ENCODE assay signal across 1 fruit fly cellular context in genomic region chr2L:18906615-18907014, dm6.
TF ChIP-seq lines count a peak whose summit lies in the region.

No protein-coding gene starts in this region.

TF ChIP-seq in whole organism, embryonic, 481 proteins besides CTCF, POLR2A, EP300 and RAD21 (continued from another document):
- TF ChIP-seq corto (GFP tag; optimal IDR thresholded peaks at IDR 0.05; lab: Kevin White, UChicago) (no peak), CG5180 (GFP tag; optimal IDR thresholded peaks at IDR 0.05; lab: Kevin White, UChicago) (no peak), Med (GFP tag; lab: Kevin White, UChicago) (peak; percentile 55), CG6765 (GFP tag; optimal IDR thresholded peaks at IDR 0.05; lab: Kevin White, UChicago) (no peak), unc-4 (GFP tag; IDR thresholded peaks at IDR 0.05; lab: Robert Waterston, UW; ENCODE audit: partially characterized antibody) (no peak), CG12744 (GFP tag; optimal IDR thresholded peaks at IDR 0.05; lab: Kevin White, UChicago) (no peak), CG33213 (GFP tag; optimal IDR thresholded peaks at IDR 0.05; lab: Kevin White, UChicago) (no peak), B-H2 (GFP tag; optimal IDR thresholded peaks at IDR 0.05; lab: Kevin White, UChicago) (no peak), row (GFP tag; IDR thresholded peaks at IDR 0.05; lab: Robert Waterston, UW) (no peak), CG2116 (GFP tag; optimal IDR thresholded peaks at IDR 0.05; lab: Kevin White, UChicago) (no peak), Bdp1 (GFP tag; optimal IDR thresholded peaks at IDR 0.05; lab: Kevin White, UChicago) (no peak), CG8290 (GFP tag; optimal IDR thresholded peaks at IDR 0.05; lab: Kevin White, UChicago) (peak; percentile 22), CG8290 (tag; optimal IDR thresholded peaks at IDR 0.05; lab: Kevin White, UChicago) (no peak), CG42726 (GFP tag; IDR thresholded peaks at IDR 0.05; lab: Robert Waterston, UW; ENCODE audit: partially characterized antibody) (no peak), peb (GFP tag; IDR thresholded peaks at IDR 0.05; lab: Robert Waterston, UW) (peak; percentile 37; the same call in 1 of the 2 replicates), Elba2 (GFP tag; optimal IDR thresholded peaks at IDR 0.05; lab: Kevin White, UChicago) (no peak), CG2712 (tag; optimal IDR thresholded peaks at IDR 0.05; lab: Kevin White, UChicago) (peak; percentile 83), ssp (GFP tag; IDR thresholded peaks at IDR 0.05; lab: Robert Waterston, UW) (peak; percentile 29; the same call in 1 of the 2 replicates), dan (GFP tag; IDR thresholded peaks at IDR 0.05; lab: Robert Waterston, UW) (0 out of 2 replicates have a peak, but pooled peaks have one; percentile 22), CG10274 (GFP tag; optimal IDR thresholded peaks at IDR 0.05; lab: Kevin White, UChicago) (no peak), GATAe (GFP tag; conservative IDR thresholded peaks at IDR 0.05; lab: Robert Waterston, UW) (no peak), D (optimal IDR thresholded peaks at IDR 0.05; lab: Kevin White, UChicago) (no peak), D (GFP tag; optimal IDR thresholded peaks at IDR 0.05; lab: Kevin White, UChicago) (peak; percentile 61), bcd (GFP tag; optimal IDR thresholded peaks at IDR 0.05; lab: Kevin White, UChicago) (peak; percentile 28), CG7745 (tag; optimal IDR thresholded peaks at IDR 0.05; lab: Kevin White, UChicago) (no peak), NFAT (GFP tag; IDR thresholded peaks at IDR 0.05; lab: Robert Waterston, UW) (no peak), CG31224 (GFP tag; IDR thresholded peaks at IDR 0.05; lab: Robert Waterston, UW) (no peak), CG16815 (GFP tag; optimal IDR thresholded peaks at IDR 0.05; lab: Kevin White, UChicago) (no peak), Ets65A (GFP tag; lab: Kevin White, UChicago) (peak; percentile 15), CG9727 (GFP tag; optimal IDR thresholded peaks at IDR 0.05; lab: Kevin White, UChicago) (peak; percentile 62), sisA (GFP tag; IDR thresholded peaks at IDR 0.05; lab: Robert Waterston, UW) (peak; percentile 52; the same call in 1 of the 2 replicates), mirr (GFP tag; optimal IDR thresholded peaks at IDR 0.05; lab: Kevin White, UChicago) (no peak), ara (GFP tag; IDR thresholded peaks at IDR 0.05; lab: Robert Waterston, UW) (peak; percentile 73; the same call in 1 of the 2 replicates), kah (GFP tag; optimal IDR thresholded peaks at IDR 0.05; lab: Kevin White, UChicago) (peak; percentile 16), psq (GFP tag; optimal IDR thresholded peaks at IDR 0.05; lab: Kevin White, UChicago) (no peak), CG12104 (GFP tag; optimal IDR thresholded peaks at IDR 0.05; lab: Kevin White, UChicago) (no peak), CG11398 (GFP tag; optimal IDR thresholded peaks at IDR 0.05; lab: Kevin White, UChicago) (no peak), prd (optimal IDR thresholded peaks at IDR 0.05; lab: Kevin White, UChicago) (no peak), prd (GFP tag; IDR thresholded peaks at IDR 0.05; lab: Robert Waterston, UW) (peak; percentile 72), hkb (optimal IDR thresholded peaks at IDR 0.05; lab: Kevin White, UChicago) (no peak), hkb (GFP tag; IDR thresholded peaks at IDR 0.05; lab: Robert Waterston, UW) (peak; percentile 57; the same call in 1 of the 2 replicates), CG9609 (GFP tag; optimal IDR thresholded peaks at IDR 0.05; lab: Kevin White, UChicago) (no peak), esg (GFP tag; conservative IDR thresholded peaks at IDR 0.05; lab: Robert Waterston, UW) (peak; percentile 18; the same call in 1 of the 2 replicates), fd3F (GFP tag; optimal IDR thresholded peaks at IDR 0.05; lab: Kevin White, UChicago) (no peak), CG11504 (tag; optimal IDR thresholded peaks at IDR 0.05; lab: Kevin White, UChicago) (peak; percentile 66), ham (GFP tag; IDR thresholded peaks at IDR 0.05; lab: Robert Waterston, UW) (no peak), E2f1 (GFP tag; IDR thresholded peaks at IDR 0.05; lab: Robert Waterston, UW) (peak; percentile 44), CG14441 (GFP tag; IDR thresholded peaks at IDR 0.05; lab: Robert Waterston, UW) (no peak), Gug (GFP tag; IDR thresholded peaks at IDR 0.05; lab: Robert Waterston, UW) (no peak), CG18011 (GFP tag; optimal IDR thresholded peaks at IDR 0.05; lab: Kevin White, UChicago) (no peak), pnt (GFP tag; optimal IDR thresholded peaks at IDR 0.05; lab: Kevin White, UChicago) (no peak), chif (GFP tag; optimal IDR thresholded peaks at IDR 0.05; lab: Kevin White, UChicago) (no peak), CG3281 (GFP tag; optimal IDR thresholded peaks at IDR 0.05; lab: Kevin White, UChicago) (no peak)
